Fruit fly (Drosophila melanogaster): ENCODE measurements around the gene Mtch.

Gene Mtch

dm6 chr3L:157674-158179 is 26.7 kb upstream of the Mtch start:
- TF ChIP-seq OdsH (GFP tag; optimal IDR thresholded peaks at IDR 0.05), result no peak
- TF ChIP-seq Hr39 (GFP tag; optimal IDR thresholded peaks at IDR 0.05), result no peak
- TF ChIP-seq CG9139 (GFP tag; optimal IDR thresholded peaks at IDR 0.05), result no peak
- TF ChIP-seq CG6808 (GFP tag; optimal IDR thresholded peaks at IDR 0.05), result no peak
- TF ChIP-seq fd59A (GFP tag; optimal IDR thresholded peaks at IDR 0.05), result no peak
- no peak for TF ChIP-seq Sox14 (GFP tag; optimal IDR thresholded peaks at IDR 0.05)
- no peak for TF ChIP-seq Hr38 (GFP tag; optimal IDR thresholded peaks at IDR 0.05)
- no peak for TF ChIP-seq vri (GFP tag; optimal IDR thresholded peaks at IDR 0.05)
- TF ChIP-seq fd85E (GFP tag; optimal IDR thresholded peaks at IDR 0.05), result no peak
- no peak for TF ChIP-seq CG1621 (tag; optimal IDR thresholded peaks at IDR 0.05)
- no peak for TF ChIP-seq net (GFP tag; optimal IDR thresholded peaks at IDR 0.05)
- no peak for TF ChIP-seq Smox (GFP tag; optimal IDR thresholded peaks at IDR 0.05)
- no peak for TF ChIP-seq Gug (GFP tag; IDR thresholded peaks at IDR 0.05)

- TF ChIP-seq pdm3 (GFP tag; optimal IDR thresholded peaks at IDR 0.05), result no peak
- no peak for TF ChIP-seq acj6 (GFP tag; optimal IDR thresholded peaks at IDR 0.05)
- no peak for TF ChIP-seq vri (GFP tag; optimal IDR thresholded peaks at IDR 0.05)
- peak in 1 of 2 experiments; percentile 17 for TF ChIP-seq ss (GFP tag; optimal IDR thresholded peaks at IDR 0.05)
- TF ChIP-seq CG11762 (GFP tag; optimal IDR thresholded peaks at IDR 0.05; ENCODE audit: insufficient read depth), result no peak
- TF ChIP-seq fd59A (GFP tag; optimal IDR thresholded peaks at IDR 0.05), result no peak
- no peak for TF ChIP-seq CG32006 (GFP tag; optimal IDR thresholded peaks at IDR 0.05)
- no peak for TF ChIP-seq lz (GFP tag; optimal IDR thresholded peaks at IDR 0.05)
- TF ChIP-seq Eip75B (GFP tag; optimal IDR thresholded peaks at IDR 0.05), result no peak
- TF ChIP-seq CG3032 (tag; optimal IDR thresholded peaks at IDR 0.05), result no peak
- no peak for TF ChIP-seq net (GFP tag; optimal IDR thresholded peaks at IDR 0.05)
- no peak for TF ChIP-seq cyc (GFP tag; optimal IDR thresholded peaks at IDR 0.05)
- peak; percentile 60 for TF ChIP-seq Blimp-1 (GFP tag; optimal IDR thresholded peaks at IDR 0.05)
- TF ChIP-seq achi (GFP tag; optimal IDR thresholded peaks at IDR 0.05), result no peak
- TF ChIP-seq OdsH (GFP tag; optimal IDR thresholded peaks at IDR 0.05), result no peak
- no peak for TF ChIP-seq CG6163 (GFP tag; IDR thresholded peaks at IDR 0.05)
- peak; percentile 24 for TF ChIP-seq fkh (GFP tag; optimal IDR thresholded peaks at IDR 0.05)
- no peak for TF ChIP-seq esn (GFP tag; optimal IDR thresholded peaks at IDR 0.05)
- TF ChIP-seq spab (GFP tag; optimal IDR thresholded peaks at IDR 0.05), result no peak
- no peak for TF ChIP-seq Sox102F (GFP tag; optimal IDR thresholded peaks at IDR 0.05)
- no peak for TF ChIP-seq CG11902 (GFP tag; optimal IDR thresholded peaks at IDR 0.05)
- TF ChIP-seq eg (GFP tag; IDR thresholded peaks at IDR 0.05), result no peak
- TF ChIP-seq Eip78C (GFP tag), result peak; percentile 22
- no peak for TF ChIP-seq CG7368 (GFP tag; optimal IDR thresholded peaks at IDR 0.05)
- no peak for TF ChIP-seq dsx (GFP tag; optimal IDR thresholded peaks at IDR 0.05; ENCODE audit: poor library complexity, severe bottlenecking)
- TF ChIP-seq CG10631 (GFP tag; optimal IDR thresholded peaks at IDR 0.05), result no peak
- TF ChIP-seq CG6854 (GFP tag; optimal IDR thresholded peaks at IDR 0.05), result no peak
- no peak for TF ChIP-seq Sox15 (GFP tag; optimal IDR thresholded peaks at IDR 0.05)
Observed at dm6 chr3L:159406-160084, 24.9 kb upstream of the Mtch start.

dm6 chr3L:160446-161094 is 23.9 kb upstream of the Mtch start:
- peak; percentile 21 for TF ChIP-seq Blimp-1 (GFP tag; optimal IDR thresholded peaks at IDR 0.05)
- no peak for TF ChIP-seq Hr38 (GFP tag; optimal IDR thresholded peaks at IDR 0.05)
- peak; percentile 22; the same call in 1 of the 2 replicates for TF ChIP-seq CG15336 (GFP tag; IDR thresholded peaks at IDR 0.05)
- TF ChIP-seq ss (GFP tag; optimal IDR thresholded peaks at IDR 0.05), result peak in 1 of 2 experiments; percentile 14
- TF ChIP-seq Eip93F (GFP tag; optimal IDR thresholded peaks at IDR 0.05), result no peak
- no peak for TF ChIP-seq OdsH (GFP tag; optimal IDR thresholded peaks at IDR 0.05)
- TF ChIP-seq net (GFP tag; optimal IDR thresholded peaks at IDR 0.05), result peak; percentile 1
- TF ChIP-seq Sox102F (GFP tag; optimal IDR thresholded peaks at IDR 0.05), result peak; percentile 8
- peak; percentile 44 for TF ChIP-seq dsx (GFP tag; optimal IDR thresholded peaks at IDR 0.05; ENCODE audit: poor library complexity, severe bottlenecking)
- peak; percentile 51 for TF ChIP-seq Eip78C (GFP tag)
- peak; percentile 42 for TF ChIP-seq CG6854 (GFP tag; optimal IDR thresholded peaks at IDR 0.05)
- peak; percentile 47 for TF ChIP-seq vri (GFP tag; optimal IDR thresholded peaks at IDR 0.05)
- peak; percentile 24 for TF ChIP-seq fkh (GFP tag; optimal IDR thresholded peaks at IDR 0.05)
- peak; percentile 75 for TF ChIP-seq svp (GFP tag)
- peak; percentile 42; the same call in 2 of the 3 replicates for TF ChIP-seq CG8119 (GFP tag; IDR thresholded peaks at IDR 0.05)

Measured in whole organism, prepupa.